Fruit fly (Drosophila melanogaster) whole organism, prepupa: ENCODE data around the gene gzl.

Experiments used
- CG10631 ChIP-seq: fragments of 200-800 bp; sonication (Bioruptor generic); optimal IDR thresholded peaks from 2 replicates; lab custom pipeline; 2016; ENCODE audit warnings: missing biosample characterization, missing genetic modification characterization
- CG11762 ChIP-seq: fragments of 200-800 bp; sonication (Bioruptor generic); optimal IDR thresholded peaks from 3 replicates; lab custom pipeline; 2016; ENCODE audit warnings: missing biosample characterization, missing genetic modification characterization; ENCODE audit not compliant: insufficient read depth
- CG11902 ChIP-seq: fragments of 200-800 bp; sonication (Bioruptor generic); optimal IDR thresholded peaks from 3 replicates; lab custom pipeline; 2016; ENCODE audit warnings: missing biosample characterization, missing genetic modification characterization
- CG1621 ChIP-seq: fragments of 200-800 bp; sonication (Bioruptor generic); optimal IDR thresholded peaks from 3 replicates; lab custom pipeline; 2018; ENCODE audit warnings: missing biosample characterization, mild to moderate bottlenecking, missing genetic modification characterization
- CG3032 ChIP-seq: fragments of 200-800 bp; optimal IDR thresholded peaks from 2 replicates; lab custom pipeline; 2019; ENCODE audit warnings: missing biosample characterization, mild to moderate bottlenecking, missing genetic modification characterization, moderate library complexity
- CG31627 ChIP-seq: fragments of 200-800 bp; sonication (Bioruptor generic); optimal IDR thresholded peaks from 3 replicates; lab custom pipeline; 2016; ENCODE audit warnings: missing biosample characterization, missing genetic modification characterization
- CG32006 ChIP-seq: fragments of 200-800 bp; sonication (Bioruptor generic); optimal IDR thresholded peaks from 3 replicates; lab custom pipeline; 2017; ENCODE audit warnings: missing biosample characterization, mild to moderate bottlenecking, missing genetic modification characterization
- CG3919 ChIP-seq: fragments of 200-800 bp; sonication (Bioruptor generic); optimal IDR thresholded peaks from 3 replicates; lab custom pipeline; 2016; ENCODE audit warnings: missing biosample characterization, missing genetic modification characterization
- CG6163 ChIP-seq: fragments of 200-800 bp; sonication (Bioruptor generic); IDR thresholded peaks from 3 replicates; pipeline ENCODE4 v1.3.6; 2022; ENCODE audit warnings: missing biosample characterization, missing genetic modification characterization
- CG6276 ChIP-seq: fragments of 200-800 bp; sonication (Bioruptor generic); optimal IDR thresholded peaks from 2 replicates; lab custom pipeline; 2017; ENCODE audit warnings: missing biosample characterization, mild to moderate bottlenecking, missing genetic modification characterization
- CG6792 ChIP-seq: fragments of 200-800 bp; sonication (Bioruptor generic); optimal IDR thresholded peaks from 3 replicates; lab custom pipeline; 2016; ENCODE audit warnings: missing biosample characterization, missing genetic modification characterization
- CG6854 ChIP-seq: fragments of 200-800 bp; sonication (Bioruptor generic); optimal IDR thresholded peaks from 2 replicates; lab custom pipeline; 2017; ENCODE audit warnings: missing biosample characterization, mild to moderate bottlenecking, missing genetic modification characterization
- CG9139 ChIP-seq: fragments of 200-800 bp; sonication (Bioruptor generic); optimal IDR thresholded peaks from 3 replicates; lab custom pipeline; 2017; ENCODE audit warnings: missing biosample characterization, mild to moderate bottlenecking, missing genetic modification characterization
- Eip93F ChIP-seq: fragments of 200-800 bp; sonication (Bioruptor generic); optimal IDR thresholded peaks from 2 replicates; lab custom pipeline; 2016; ENCODE audit warnings: missing biosample characterization, mild to moderate bottlenecking, missing genetic modification characterization
- Ets96B ChIP-seq: fragments of 200-800 bp; optimal IDR thresholded peaks from 2 replicates; lab custom pipeline; 2019; ENCODE audit warnings: missing biosample characterization, mild to moderate bottlenecking, missing genetic modification characterization, moderate library complexity
- Gug ChIP-seq: fragments of 200-800 bp; sonication (Bioruptor generic); IDR thresholded peaks from 2 replicates; pipeline ENCODE4 v1.3.6; 2022; ENCODE audit warnings: missing biosample characterization, missing genetic modification characterization
- Hr38 ChIP-seq: sonication (Bioruptor generic); optimal IDR thresholded peaks from 2 replicates; lab custom pipeline; 2016; ENCODE audit warnings: missing biosample characterization, missing genetic modification characterization
- Lpt ChIP-seq: fragments of 200-800 bp; sonication (Bioruptor generic); optimal IDR thresholded peaks from 3 replicates; lab custom pipeline; 2016; ENCODE audit warnings: missing biosample characterization, missing genetic modification characterization
- Met ChIP-seq: fragments of 200-800 bp; sonication (Bioruptor generic); optimal IDR thresholded peaks from 3 replicates; lab custom pipeline; 2016; ENCODE audit warnings: missing biosample characterization, missing genetic modification characterization
- OdsH ChIP-seq: fragments of 200-800 bp; sonication (Bioruptor generic); optimal IDR thresholded peaks from 3 replicates; lab custom pipeline; 2016; ENCODE audit warnings: missing biosample characterization, missing genetic modification characterization
- Smox ChIP-seq: fragments of 200-800 bp; sonication (Bioruptor generic); optimal IDR thresholded peaks from 3 replicates; lab custom pipeline; 2016; ENCODE audit warnings: missing biosample characterization, missing genetic modification characterization
- Sox102F ChIP-seq: fragments of 200-800 bp; sonication (Bioruptor generic); optimal IDR thresholded peaks from 2 replicates; lab custom pipeline; 2016; ENCODE audit warnings: missing biosample characterization, mild to moderate bottlenecking, missing genetic modification characterization
- Sox14 ChIP-seq: fragments of 200-800 bp; sonication (Bioruptor generic); optimal IDR thresholded peaks from 3 replicates; lab custom pipeline; 2016; ENCODE audit warnings: missing biosample characterization, missing genetic modification characterization
- Sox15 ChIP-seq: fragments of 200-800 bp; sonication (Bioruptor generic); optimal IDR thresholded peaks from 3 replicates; lab custom pipeline; 2016; ENCODE audit warnings: missing biosample characterization, missing genetic modification characterization
- achi ChIP-seq: fragments of 200-800 bp; sonication (Bioruptor generic); optimal IDR thresholded peaks from 3 replicates; lab custom pipeline; 2016; ENCODE audit warnings: missing biosample characterization, missing genetic modification characterization
- acj6 ChIP-seq: fragments of 200-800 bp; sonication (Bioruptor generic); optimal IDR thresholded peaks from 3 replicates; lab custom pipeline; 2016; ENCODE audit warnings: missing biosample characterization, missing genetic modification characterization
- cyc ChIP-seq: fragments of 200-800 bp; sonication (Bioruptor generic); optimal IDR thresholded peaks from 3 replicates; lab custom pipeline; 2016; ENCODE audit warnings: missing biosample characterization, missing genetic modification characterization
- dac ChIP-seq: fragments of 200-800 bp; sonication (Bioruptor generic); optimal IDR thresholded peaks from 2 replicates; lab custom pipeline; 2017; ENCODE audit warnings: missing biosample characterization, mild to moderate bottlenecking, missing genetic modification characterization
- esn ChIP-seq: fragments of 200-800 bp; sonication (Bioruptor generic); optimal IDR thresholded peaks from 2 replicates; lab custom pipeline; 2016; ENCODE audit warnings: missing biosample characterization, mild to moderate bottlenecking, missing genetic modification characterization, moderate library complexity
- fd59A ChIP-seq: fragments of 200-800 bp; sonication (Bioruptor generic); optimal IDR thresholded peaks from 2 replicates; lab custom pipeline; 2017; ENCODE audit warnings: missing biosample characterization, mild to moderate bottlenecking, missing genetic modification characterization, missing genetic modification reagents
- fkh ChIP-seq: fragments of 200-800 bp; sonication (Bioruptor generic); optimal IDR thresholded peaks from 3 replicates; lab custom pipeline; 2017; ENCODE audit warnings: missing biosample characterization, mild to moderate bottlenecking, missing genetic modification characterization, moderate library complexity
- lz ChIP-seq: fragments of 200-800 bp; sonication (Bioruptor generic); optimal IDR thresholded peaks from 3 replicates; lab custom pipeline; 2016; ENCODE audit warnings: missing biosample characterization, missing genetic modification characterization
- net ChIP-seq: fragments of 200-800 bp; sonication (Bioruptor generic); optimal IDR thresholded peaks from 3 replicates; lab custom pipeline; 2016; ENCODE audit warnings: missing biosample characterization, missing genetic modification characterization
- pdm3 ChIP-seq: fragments of 200-800 bp; sonication (Bioruptor generic); optimal IDR thresholded peaks from 3 replicates; lab custom pipeline; 2016; ENCODE audit warnings: missing biosample characterization, missing genetic modification characterization
- salr ChIP-seq, 2 experiments: fragments of 200-800 bp; sonication (Bioruptor generic); optimal IDR thresholded peaks; 3 replicates each; lab custom pipeline; 2016 to 2018; ENCODE audit warnings: missing biosample characterization in 2 of 2, missing genetic modification characterization in 2 of 2, mild to moderate bottlenecking in 1 of 2
- spab ChIP-seq: fragments of 200-800 bp; sonication (Bioruptor generic); optimal IDR thresholded peaks from 2 replicates; lab custom pipeline; 2017; ENCODE audit warnings: missing biosample characterization, mild to moderate bottlenecking, missing genetic modification characterization, missing genetic modification reagents
- ss ChIP-seq, 2 experiments: fragments of 200-800 bp; sonication (Bioruptor generic); optimal IDR thresholded peaks; 2 replicates in 1 of 2; 3 replicates in 1 of 2; lab custom pipeline; 2017 to 2018; ENCODE audit warnings: mild to moderate bottlenecking in 2 of 2, missing biosample characterization in 2 of 2, missing genetic modification characterization in 2 of 2, moderate library complexity in 1 of 2
- svp ChIP-seq: fragments of 200-800 bp; sonication (Bioruptor generic); peaks from one replicate; lab custom pipeline; 2016; ENCODE audit warnings: missing biosample characterization, missing genetic modification characterization
- topi ChIP-seq: fragments of 200-800 bp; sonication (Bioruptor generic); optimal IDR thresholded peaks from 3 replicates; lab custom pipeline; 2016; ENCODE audit warnings: missing biosample characterization, missing genetic modification characterization
- vri ChIP-seq: fragments of 200-800 bp; sonication (Bioruptor generic); optimal IDR thresholded peaks from 3 replicates; lab custom pipeline; 2016; ENCODE audit warnings: missing biosample characterization, mild to moderate bottlenecking, missing genetic modification characterization

The gzl gene

DNA sequence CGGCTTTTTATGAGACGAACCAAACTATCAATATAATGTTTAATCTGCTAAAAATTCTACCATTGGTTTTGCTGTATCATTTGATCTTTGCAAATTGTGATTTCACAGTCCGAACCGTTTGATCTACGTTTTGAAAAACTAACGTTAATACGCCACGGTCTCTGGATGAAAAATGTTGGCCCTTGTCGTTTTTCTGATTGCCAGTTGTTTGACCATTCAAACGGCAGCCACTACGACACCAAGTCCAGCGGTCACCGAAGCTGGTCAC, 8.5 kb upstream of the gzl start, which contains the start of gene CG42564:
CG42564 (plus strand) TSS at position 169 of the 268 bp plus-strand sequence.
- no peak for TF ChIP-seq Hr38 (GFP tag; lab: Kevin White, UChicago)
- peak; percentile 33 for TF ChIP-seq esn (GFP tag; lab: Kevin White, UChicago)

DNA sequence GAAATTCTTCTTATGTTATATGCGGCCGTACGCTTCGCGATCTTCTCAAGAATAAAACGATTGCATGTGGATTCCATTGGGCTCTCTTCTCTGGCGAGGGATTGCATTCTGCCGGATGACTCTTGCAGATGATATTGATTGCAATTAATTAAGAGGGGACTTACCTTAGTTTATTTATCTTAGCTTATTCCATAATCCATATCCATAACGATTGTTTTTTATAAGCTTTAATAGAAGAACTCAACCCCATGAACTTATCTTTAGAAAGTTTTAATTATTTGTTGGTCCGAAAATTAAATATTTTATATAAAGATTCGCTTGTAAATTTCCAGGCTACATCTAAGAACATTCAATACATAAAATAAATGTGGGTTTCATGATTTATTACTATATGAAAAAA, 6.8 kb upstream of the gzl start, which contains the start of gene CRAT:
CRAT (minus strand) TSS at position 101 of the 400 bp plus-strand sequence.
- TF ChIP-seq lz (GFP tag; lab: Kevin White, UChicago) = no peak
- TF ChIP-seq CG6163 (GFP tag; lab: Robert Waterston, UW) = no peak
- no peak for TF ChIP-seq CG6854 (GFP tag; lab: Kevin White, UChicago)
- no peak for TF ChIP-seq svp (GFP tag; lab: Kevin White, UChicago)
- no peak for TF ChIP-seq spab (GFP tag; lab: Kevin White, UChicago)
- no peak for TF ChIP-seq CG31627
- no peak for TF ChIP-seq CG32006 (GFP tag; lab: Kevin White, UChicago)
- no peak for TF ChIP-seq Smox (GFP tag; lab: Kevin White, UChicago)
- TF ChIP-seq CG1621 (tag; lab: Kevin White, UChicago) = no peak
- TF ChIP-seq Sox102F (GFP tag; lab: Kevin White, UChicago) = no peak
- no peak for TF ChIP-seq CG9139 (GFP tag; lab: Kevin White, UChicago)
- TF ChIP-seq achi (GFP tag; lab: Kevin White, UChicago) = no peak
- no peak for TF ChIP-seq fkh
- TF ChIP-seq CG11902 (GFP tag; lab: Kevin White, UChicago) = no peak
- TF ChIP-seq esn (GFP tag; lab: Kevin White, UChicago) = no peak
- TF ChIP-seq OdsH (GFP tag; lab: Kevin White, UChicago) = no peak
- TF ChIP-seq net (GFP tag; lab: Kevin White, UChicago) = no peak
- TF ChIP-seq salr (GFP tag; optimal IDR thresholded peaks at IDR 0.05; lab: Kevin White, UChicago) = no peak
- TF ChIP-seq topi (GFP tag; lab: Kevin White, UChicago) = no peak

DNA sequence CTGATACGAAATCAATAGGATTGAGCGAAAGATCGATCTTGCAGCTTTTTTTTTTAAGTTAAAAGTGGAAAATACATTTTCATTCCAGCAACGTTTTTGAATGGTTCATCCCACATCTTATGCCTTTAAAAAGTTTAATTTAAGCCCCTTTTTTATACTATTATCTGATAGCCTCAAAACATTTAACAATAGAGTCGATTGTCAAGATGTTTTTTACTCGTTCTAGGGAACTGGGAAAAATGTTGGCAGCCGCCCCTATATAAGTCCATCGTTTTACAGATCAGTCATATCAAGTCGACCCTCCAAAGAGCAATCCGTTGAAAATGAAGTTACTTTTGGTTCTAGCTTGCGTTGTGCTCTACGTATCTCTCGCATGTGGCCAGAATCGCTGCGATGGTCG, 5.2 kb upstream of the gzl start, which contains the start of gene CG42537:
CG42537 (plus strand) TSS at position 301 of the 400 bp plus-strand sequence.
- no peak for TF ChIP-seq CG10631 (GFP tag; lab: Kevin White, UChicago)
- TF ChIP-seq CG11762 (GFP tag; lab: Kevin White, UChicago) = no peak
- TF ChIP-seq fd59A (GFP tag; lab: Kevin White, UChicago) = no peak
- no peak for TF ChIP-seq CG6792 (GFP tag; lab: Kevin White, UChicago)
- TF ChIP-seq vri (GFP tag; lab: Kevin White, UChicago) = no peak
- TF ChIP-seq Lpt (GFP tag; lab: Kevin White, UChicago) = no peak
- TF ChIP-seq CG3032 (tag; lab: Kevin White, UChicago) = no peak
- no peak for TF ChIP-seq CG3919 (GFP tag; lab: Kevin White, UChicago)
- no peak for TF ChIP-seq CG32006 (GFP tag; lab: Kevin White, UChicago)
- no peak for TF ChIP-seq Met (GFP tag; lab: Kevin White, UChicago)
- no peak for TF ChIP-seq fkh
- TF ChIP-seq achi (GFP tag; lab: Kevin White, UChicago) = no peak
- TF ChIP-seq salr (GFP tag; optimal IDR thresholded peaks at IDR 0.05; lab: Kevin White, UChicago) = no peak
- no peak for TF ChIP-seq dac (GFP tag; lab: Kevin White, UChicago)
- no peak for TF ChIP-seq Eip93F (GFP tag; lab: Kevin White, UChicago)
- no peak for TF ChIP-seq spab (GFP tag; lab: Kevin White, UChicago)
- no peak for TF ChIP-seq Gug (GFP tag; lab: Robert Waterston, UW)
- TF ChIP-seq CG6276 = no peak
- TF ChIP-seq ss (GFP tag; optimal IDR thresholded peaks at IDR 0.05; lab: Kevin White, UChicago) = no peak
- no peak for TF ChIP-seq topi (GFP tag; lab: Kevin White, UChicago)

DNA sequence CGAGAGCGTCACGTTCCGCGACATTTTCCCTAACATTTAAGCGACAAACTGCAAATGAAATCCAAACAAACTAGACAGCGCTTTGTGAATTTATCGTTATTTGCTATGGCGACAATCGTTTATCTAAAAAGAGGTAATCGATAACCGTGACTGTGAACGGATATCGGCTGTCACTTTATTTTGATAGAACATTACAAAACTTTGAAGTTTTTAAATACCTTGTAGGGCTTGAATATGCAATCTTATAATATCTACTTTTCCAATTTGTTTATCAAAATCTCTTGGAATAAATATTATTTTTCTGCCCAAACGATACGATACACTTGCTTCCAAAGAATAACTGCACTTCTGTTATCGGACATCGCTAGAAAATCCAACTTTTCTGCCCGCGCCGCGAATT, 2.6 kb upstream of the gzl start, which contains the start of the genes CG1024 and TfIIFalpha:
CG1024 (minus strand) TSS at position 200 of the 400 bp plus-strand sequence.
TfIIFalpha (plus strand) TSS at position 339 of the 400 bp plus-strand sequence.
- no peak for TF ChIP-seq acj6 (GFP tag; lab: Kevin White, UChicago)
- TF ChIP-seq Ets96B (tag; lab: Kevin White, UChicago) = no peak
- no peak for TF ChIP-seq fd59A (GFP tag; lab: Kevin White, UChicago)
- no peak for TF ChIP-seq pdm3 (GFP tag; lab: Kevin White, UChicago)
- no peak for TF ChIP-seq CG10631 (GFP tag; lab: Kevin White, UChicago)
- peak; percentile 4 for TF ChIP-seq cyc (GFP tag; lab: Kevin White, UChicago)
- peak; percentile 22 for TF ChIP-seq CG3032 (tag; lab: Kevin White, UChicago)
- no peak for TF ChIP-seq Sox15 (GFP tag; lab: Kevin White, UChicago)
- TF ChIP-seq OdsH (GFP tag; lab: Kevin White, UChicago) = no peak
- TF ChIP-seq esn (GFP tag; lab: Kevin White, UChicago) = peak; percentile 41
- TF ChIP-seq Sox14 (GFP tag; lab: Kevin White, UChicago) = peak; percentile 10
- no peak for TF ChIP-seq vri (GFP tag; lab: Kevin White, UChicago)
